Worm (Caenorhabditis elegans) whole organism, L2 larva: ENCODE measurements around the gene T09A5.15.

Source experiments
- C34F6.9 ChIP-seq: fragments of 150-350 bp; optimal IDR thresholded peaks from 2 replicates; lab custom pipeline; 2014; ENCODE audit warnings: missing biosample characterization, missing genetic modification characterization
- F13H6.1 ChIP-seq: sonication (generic microtip); optimal IDR thresholded peaks from 2 replicates; lab custom pipeline; 2016; ENCODE audit warnings: missing genetic modification characterization, missing compliant biosample characterization
- Y55F3AM.14 ChIP-seq: fragments of 200-800 bp; sonication (Bioruptor generic); optimal IDR thresholded peaks from 2 replicates; lab custom pipeline; 2018; ENCODE audit warnings: mild to moderate bottlenecking, missing genetic modification characterization, missing compliant biosample characterization
- ZK546.5 ChIP-seq: sonication (generic microtip); optimal IDR thresholded peaks from 2 replicates; lab custom pipeline; 2017; ENCODE audit warnings: missing biosample characterization, missing genetic modification characterization
- alr-1 ChIP-seq: fragments of 150-350 bp; optimal IDR thresholded peaks from 2 replicates; lab custom pipeline; 2014; ENCODE audit warnings: missing biosample characterization, missing genetic modification characterization
- aly-2 ChIP-seq: fragments of 150-350 bp; optimal IDR thresholded peaks from 2 replicates; lab custom pipeline; 2014; ENCODE audit warnings: missing biosample characterization, missing genetic modification characterization
- ama-1 ChIP-seq: fragments of 150-350 bp; optimal IDR thresholded peaks from 2 replicates; lab custom pipeline; 2018; ENCODE audit warnings: inconsistent platforms
- blmp-1 ChIP-seq: sonication (generic microtip); optimal IDR thresholded peaks from 2 replicates; lab custom pipeline; 2017; ENCODE audit warnings: missing genetic modification characterization, mild to moderate bottlenecking, missing compliant biosample characterization, antibody characterized with exemption, moderate library complexity; ENCODE audit not compliant: insufficient read depth
- ceh-16 ChIP-seq: fragments of 150-350 bp; optimal IDR thresholded peaks from 2 replicates; lab custom pipeline; 2014; ENCODE audit warnings: missing biosample characterization, missing genetic modification characterization
- crh-2 ChIP-seq: sonication (generic microtip); optimal IDR thresholded peaks from 2 replicates; lab custom pipeline; 2017; ENCODE audit warnings: missing biosample characterization, missing genetic modification characterization
- dmd-4 ChIP-seq: sonication (generic microtip); optimal IDR thresholded peaks from 2 replicates; lab custom pipeline; 2017; ENCODE audit warnings: missing biosample characterization, missing genetic modification characterization
- elt-3 ChIP-seq: sonication (generic microtip); optimal IDR thresholded peaks from 2 replicates; lab custom pipeline; 2017; ENCODE audit warnings: missing biosample characterization, missing genetic modification characterization
- fos-1 ChIP-seq: fragments of 150-350 bp; optimal IDR thresholded peaks from 2 replicates; lab custom pipeline; 2014; ENCODE audit warnings: missing biosample characterization, missing genetic modification characterization
- gmeb-1 ChIP-seq: fragments of 150-350 bp; optimal IDR thresholded peaks from 2 replicates; lab custom pipeline; 2014; ENCODE audit warnings: missing biosample characterization, missing genetic modification characterization
- lin-11 ChIP-seq: fragments of 150-350 bp; sonication (generic microtip); optimal IDR thresholded peaks from 2 replicates; lab custom pipeline; 2014; ENCODE audit warnings: missing biosample characterization, missing genetic modification characterization, inconsistent platforms, mixed read lengths
- lsy-2 ChIP-seq, 2 experiments: fragments of 150-350 bp in 1 of 2; sonication (generic microtip) in 1 of 2; optimal IDR thresholded peaks; 2 replicates each; lab custom pipeline; 2014 to 2017; ENCODE audit warnings: missing biosample characterization in 2 of 2, missing genetic modification characterization in 2 of 2
- mab-5 ChIP-seq: fragments of 150-350 bp; optimal IDR thresholded peaks from 2 replicates; lab custom pipeline; 2014; ENCODE audit warnings: missing biosample characterization, missing genetic modification characterization
- mbf-1 ChIP-seq: sonication (generic microtip); optimal IDR thresholded peaks from 2 replicates; lab custom pipeline; 2017; ENCODE audit warnings: missing biosample characterization, missing genetic modification characterization
- mdl-1 ChIP-seq, 2 experiments: fragments of 150-350 bp in 1 of 2; sonication (generic microtip) in 1 of 2; optimal IDR thresholded peaks; 2 replicates each; lab custom pipeline; 2017; ENCODE audit warnings: missing biosample characterization in 2 of 2, missing genetic modification characterization in 2 of 2
- nhr-10 ChIP-seq: sonication (generic microtip); optimal IDR thresholded peaks from 2 replicates; lab custom pipeline; 2017; ENCODE audit warnings: missing biosample characterization, missing genetic modification characterization
- nhr-12 ChIP-seq: fragments of 150-350 bp; optimal IDR thresholded peaks from 2 replicates; lab custom pipeline; 2014; ENCODE audit warnings: missing biosample characterization, missing genetic modification characterization
- nhr-129 ChIP-seq: fragments of 150-350 bp; optimal IDR thresholded peaks from 2 replicates; lab custom pipeline; 2014; ENCODE audit warnings: missing biosample characterization, missing genetic modification characterization
- nhr-21 ChIP-seq: fragments of 150-350 bp; optimal IDR thresholded peaks from 2 replicates; lab custom pipeline; 2014; ENCODE audit warnings: missing biosample characterization, missing genetic modification characterization
- nhr-23 ChIP-seq: fragments of 150-350 bp; optimal IDR thresholded peaks from 2 replicates; lab custom pipeline; 2014; ENCODE audit warnings: missing biosample characterization, missing genetic modification reagents, missing genetic modification characterization
- nhr-237 ChIP-seq: fragments of 150-350 bp; optimal IDR thresholded peaks from 2 replicates; lab custom pipeline; 2014; ENCODE audit warnings: missing biosample characterization, missing genetic modification characterization
- nhr-25 ChIP-seq: fragments of 150-350 bp; sonication (generic microtip); optimal IDR thresholded peaks from 3 replicates; lab custom pipeline; 2014; ENCODE audit warnings: missing biosample characterization, missing genetic modification characterization
- nhr-6 ChIP-seq: fragments of 150-350 bp; optimal IDR thresholded peaks from 2 replicates; lab custom pipeline; 2014; ENCODE audit warnings: missing biosample characterization, missing genetic modification characterization
- nhr-77 ChIP-seq: fragments of 150-350 bp; optimal IDR thresholded peaks from 2 replicates; lab custom pipeline; 2014; ENCODE audit warnings: missing biosample characterization, missing genetic modification characterization
- peb-1 ChIP-seq: fragments of 150-350 bp; optimal IDR thresholded peaks from 2 replicates; lab custom pipeline; 2014; ENCODE audit warnings: missing biosample characterization, missing genetic modification characterization
- sem-4 ChIP-seq: fragments of 150-350 bp; optimal IDR thresholded peaks from 2 replicates; lab custom pipeline; 2014; ENCODE audit warnings: missing biosample characterization, missing genetic modification reagents, missing genetic modification characterization
- skn-1 ChIP-seq: sonication (generic microtip); optimal IDR thresholded peaks from 2 replicates; lab custom pipeline; 2017; ENCODE audit warnings: missing biosample characterization, missing genetic modification characterization
- sma-3 ChIP-seq: sonication (generic microtip); optimal IDR thresholded peaks from 2 replicates; lab custom pipeline; 2016; ENCODE audit warnings: missing genetic modification reagents, missing genetic modification characterization, missing compliant biosample characterization
- sma-9 ChIP-seq, 2 experiments: fragments of 150-350 bp in 1 of 2; sonication (generic microtip) in 1 of 2; optimal IDR thresholded peaks; 2 replicates each; lab custom pipeline; 2014 to 2016; ENCODE audit warnings: missing genetic modification characterization in 2 of 2, mild to moderate bottlenecking in 1 of 2, missing biosample characterization in 1 of 2, missing compliant biosample characterization in 1 of 2, missing genetic modification reagents in 1 of 2, moderate library complexity in 1 of 2
- snpc-4 ChIP-seq: fragments of 150-350 bp; optimal IDR thresholded peaks from 2 replicates; lab custom pipeline; 2014; ENCODE audit warnings: missing biosample characterization, missing genetic modification characterization
- unc-39 ChIP-seq: fragments of 150-350 bp; optimal IDR thresholded peaks from 2 replicates; lab custom pipeline; 2014; ENCODE audit warnings: missing biosample characterization, missing genetic modification characterization
- unc-55 ChIP-seq: fragments of 150-350 bp; sonication (generic microtip); optimal IDR thresholded peaks from 3 replicates; lab custom pipeline; 2014; ENCODE audit warnings: missing biosample characterization, missing genetic modification reagents, missing genetic modification characterization
- unc-62 ChIP-seq: fragments of 150-350 bp; optimal IDR thresholded peaks from 2 replicates; lab custom pipeline; 2014; ENCODE audit warnings: missing biosample characterization, missing genetic modification reagents, missing genetic modification characterization
- zag-1 ChIP-seq: fragments of 150-350 bp; optimal IDR thresholded peaks from 2 replicates; lab custom pipeline; 2014; ENCODE audit warnings: missing biosample characterization, missing genetic modification characterization
- ztf-1 ChIP-seq: fragments of 200-800 bp; sonication (Bioruptor generic); conservative IDR thresholded peaks from 2 replicates; pipeline ENCODE4 v1.3.6; 2022; ENCODE audit warnings: missing genetic modification characterization, missing compliant biosample characterization
- ztf-11 ChIP-seq: sonication (generic microtip); optimal IDR thresholded peaks from 2 replicates; lab custom pipeline; 2017; ENCODE audit warnings: missing biosample characterization, missing genetic modification characterization
- ztf-4 ChIP-seq: fragments of 150-350 bp; optimal IDR thresholded peaks from 2 replicates; lab custom pipeline; 2014; ENCODE audit warnings: missing biosample characterization, missing genetic modification characterization

The T09A5.15 gene

ce11 chrII:7887295-7887694, 29.5 kb downstream of the T09A5.15 start (continued):
- TF ChIP-seq nhr-10 (tag; lab: Kevin White, UChicago) (no peak), nhr-21 (tag; lab: Kevin White, UChicago) (peak; percentile 6), nhr-23 (tag; lab: Kevin White, UChicago) (no peak), F13H6.1 (tag; lab: Kevin White, UChicago) (no peak), Y55F3AM.14 (GFP tag; lab: Kevin White, UChicago) (no peak), dmd-4 (tag; lab: Kevin White, UChicago) (no peak), unc-62 (no peak), ama-1 (lab: Kevin White, UChicago) (peak; percentile 41), nhr-12 (tag; lab: Kevin White, UChicago) (no peak), sma-3 (GFP tag; lab: Kevin White, UChicago) (no peak)

ce11 chrII:7888759-7889158, 31.0 kb downstream of the T09A5.15 start:
- TF ChIP-seq peb-1 (tag; lab: Kevin White, UChicago), result no peak
- peak; percentile 57 for TF ChIP-seq nhr-129 (tag; lab: Kevin White, UChicago)
- TF ChIP-seq sma-9 (GFP tag; optimal IDR thresholded peaks at IDR 0.05; lab: Kevin White, UChicago), result peak; percentile 19
- no peak for TF ChIP-seq sma-9 (tag; optimal IDR thresholded peaks at IDR 0.05; lab: Kevin White, UChicago)
- TF ChIP-seq sma-3 (GFP tag; lab: Kevin White, UChicago), result no peak
- TF ChIP-seq mab-5 (tag; lab: Kevin White, UChicago), result no peak
- peak in 1 of 2 experiments; percentile 42 for TF ChIP-seq lsy-2 (tag; optimal IDR thresholded peaks at IDR 0.05; lab: Kevin White, UChicago)
- no peak for TF ChIP-seq ama-1 (lab: Kevin White, UChicago)
- no peak for TF ChIP-seq gmeb-1 (tag; lab: Kevin White, UChicago)
- TF ChIP-seq C34F6.9 (tag; lab: Kevin White, UChicago), result peak; percentile 18
- TF ChIP-seq alr-1 (tag; lab: Kevin White, UChicago), result no peak
- peak; percentile 40 for TF ChIP-seq F13H6.1 (tag; lab: Kevin White, UChicago)
- TF ChIP-seq ztf-1 (GFP tag; lab: Robert Waterston, UW), result no peak
- TF ChIP-seq nhr-25 (tag; lab: Kevin White, UChicago), result no peak
- no peak for TF ChIP-seq nhr-23 (tag; lab: Kevin White, UChicago)
- no peak for TF ChIP-seq ztf-11 (tag; lab: Kevin White, UChicago)
- TF ChIP-seq skn-1, result peak; percentile 16
- TF ChIP-seq crh-2 (tag; lab: Kevin White, UChicago), result peak; percentile 16

ce11 chrII:7889321-7889720, 31.6 kb downstream of the T09A5.15 start:
- TF ChIP-seq sem-4 (tag; lab: Kevin White, UChicago) (no peak), ZK546.5 (tag; lab: Kevin White, UChicago) (no peak), crh-2 (tag; lab: Kevin White, UChicago) (no peak), gmeb-1 (tag; lab: Kevin White, UChicago) (peak; percentile 1), sma-9 (GFP tag; optimal IDR thresholded peaks at IDR 0.05; lab: Kevin White, UChicago) (peak; percentile 64), sma-9 (tag; optimal IDR thresholded peaks at IDR 0.05; lab: Kevin White, UChicago) (no peak), alr-1 (tag; lab: Kevin White, UChicago) (no peak), fos-1 (tag; lab: Kevin White, UChicago) (peak; percentile 27)

DNA sequence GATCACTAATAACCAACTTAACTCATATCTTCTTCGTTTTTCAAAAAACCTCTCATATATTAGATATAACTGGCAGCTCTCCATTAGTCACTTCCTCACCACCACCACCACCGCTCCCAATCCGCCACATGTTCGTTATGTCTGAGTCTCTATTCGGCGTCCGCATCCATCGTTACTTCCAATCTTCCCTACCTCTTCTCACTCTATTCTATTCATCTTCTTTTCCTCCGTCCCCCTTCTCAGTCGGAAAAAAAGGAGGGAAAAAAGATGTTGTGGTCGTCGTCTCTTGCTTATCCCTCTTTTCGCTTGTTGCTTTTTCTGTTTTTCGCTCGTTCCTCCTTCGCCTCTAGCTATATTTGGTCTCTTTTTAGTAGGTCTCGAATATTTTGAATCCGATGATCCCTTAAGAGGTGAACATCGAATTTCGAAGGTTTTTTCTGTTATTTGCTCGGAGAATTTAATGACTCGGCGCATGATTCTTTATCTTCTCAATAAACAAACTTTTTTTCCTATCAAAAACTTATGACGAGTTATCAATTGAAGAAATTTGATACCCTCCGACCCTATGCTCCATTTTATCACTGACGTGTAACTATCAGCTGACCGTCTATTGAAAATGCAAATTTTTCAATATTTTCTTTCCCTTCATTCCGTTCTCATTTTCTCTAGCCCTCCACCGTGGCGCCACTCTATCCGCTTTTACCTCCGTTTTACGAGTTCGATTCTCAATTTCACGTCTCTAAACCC, 34.3 kb downstream of the T09A5.15 start:
- TF ChIP-seq blmp-1 (tag; lab: Kevin White, UChicago), result no peak
- no peak for TF ChIP-seq nhr-10 (tag; lab: Kevin White, UChicago)
- no peak for TF ChIP-seq mdl-1 (tag; optimal IDR thresholded peaks at IDR 0.05; lab: Kevin White, UChicago)
- peak; percentile 40 for TF ChIP-seq Y55F3AM.14 (GFP tag; lab: Kevin White, UChicago)
- TF ChIP-seq lsy-2 (tag; optimal IDR thresholded peaks at IDR 0.05; lab: Kevin White, UChicago), result peak in 1 of 2 experiments; percentile 54
- TF ChIP-seq lin-11 (tag; lab: Kevin White, UChicago), result peak; percentile 40
- TF ChIP-seq ztf-4 (tag; lab: Kevin White, UChicago), result peak; percentile 69
- no peak for TF ChIP-seq unc-39 (tag; lab: Kevin White, UChicago)
- no peak for TF ChIP-seq ceh-16 (tag; lab: Kevin White, UChicago)
- TF ChIP-seq nhr-23 (tag; lab: Kevin White, UChicago), result no peak
- no peak for TF ChIP-seq elt-3 (tag; lab: Kevin White, UChicago)
- no peak for TF ChIP-seq aly-2 (tag; lab: Kevin White, UChicago)
- TF ChIP-seq unc-55 (GFP tag; lab: Kevin White, UChicago), result peak; percentile 85
- TF ChIP-seq nhr-77 (tag; lab: Kevin White, UChicago), result no peak
- peak; percentile 60 for TF ChIP-seq ama-1 (lab: Kevin White, UChicago)
- peak; percentile 29 for TF ChIP-seq sma-9 (GFP tag; optimal IDR thresholded peaks at IDR 0.05; lab: Kevin White, UChicago)
- no peak for TF ChIP-seq sma-9 (tag; optimal IDR thresholded peaks at IDR 0.05; lab: Kevin White, UChicago)
- TF ChIP-seq C34F6.9 (tag; lab: Kevin White, UChicago), result peak; percentile 64
- no peak for TF ChIP-seq nhr-6 (tag; lab: Kevin White, UChicago)
- TF ChIP-seq sem-4 (tag; lab: Kevin White, UChicago), result peak; percentile 70
- TF ChIP-seq F13H6.1 (tag; lab: Kevin White, UChicago), result peak; percentile 60
- no peak for TF ChIP-seq nhr-237
- peak; percentile 22 for TF ChIP-seq snpc-4
- no peak for TF ChIP-seq ZK546.5 (tag; lab: Kevin White, UChicago)
- TF ChIP-seq nhr-25 (tag; lab: Kevin White, UChicago), result peak; percentile 2
- TF ChIP-seq mbf-1 (tag; lab: Kevin White, UChicago), result no peak
- peak; percentile 64 for TF ChIP-seq mab-5 (tag; lab: Kevin White, UChicago)
- no peak for TF ChIP-seq peb-1 (tag; lab: Kevin White, UChicago)
- peak; percentile 50 for TF ChIP-seq zag-1 (tag; lab: Kevin White, UChicago)
- peak; percentile 67 for TF ChIP-seq crh-2 (tag; lab: Kevin White, UChicago)
- no peak for TF ChIP-seq nhr-21 (tag; lab: Kevin White, UChicago)
- TF ChIP-seq fos-1 (tag; lab: Kevin White, UChicago), result peak; percentile 80
- peak; percentile 59 for TF ChIP-seq nhr-129 (tag; lab: Kevin White, UChicago)
